Fruit fly (Drosophila melanogaster): ENCODE data around the gene Cat.
A peak's percentile ranks its signal among the peaks of the same experiment; 100 is the strongest.

Gene Cat

DNA sequence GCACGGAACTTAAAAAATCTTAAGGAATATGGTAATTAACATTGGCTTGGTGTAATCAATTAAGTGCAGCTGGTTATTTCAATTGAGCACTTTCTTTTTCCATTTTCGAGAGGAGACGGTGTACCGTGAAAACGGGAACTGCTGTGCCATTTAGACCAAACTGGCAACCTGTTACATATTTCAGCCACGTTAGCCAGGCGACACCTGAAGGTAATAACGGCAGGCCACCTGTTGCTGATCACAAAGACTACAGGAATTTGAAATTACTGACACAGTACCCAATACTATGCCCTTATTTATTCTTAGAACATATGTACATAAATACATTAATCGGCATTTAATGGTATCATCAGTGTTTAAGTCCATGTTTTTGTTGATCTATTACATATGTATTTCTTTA is 19.8 kb downstream of the Cat start:
- TF ChIP-seq brk (GFP tag; optimal IDR thresholded peaks at IDR 0.05), result no peak
- TF ChIP-seq sage (GFP tag; optimal IDR thresholded peaks at IDR 0.05), result no peak
- TF ChIP-seq Dfd (GFP tag; optimal IDR thresholded peaks at IDR 0.05), result no peak
- TF ChIP-seq Hnf4 (GFP tag; optimal IDR thresholded peaks at IDR 0.05), result no peak
- TF ChIP-seq Mio (GFP tag; optimal IDR thresholded peaks at IDR 0.05), result no peak
- no peak for TF ChIP-seq Hr83 (GFP tag; optimal IDR thresholded peaks at IDR 0.05; ENCODE audit: poor library complexity, severe bottlenecking)
- no peak for TF ChIP-seq psq (GFP tag; optimal IDR thresholded peaks at IDR 0.05)
- no peak for TF ChIP-seq Myc (optimal IDR thresholded peaks at IDR 0.05)
- TF ChIP-seq Rel (GFP tag; optimal IDR thresholded peaks at IDR 0.05), result no peak
- no peak for TF ChIP-seq Rel (tag; optimal IDR thresholded peaks at IDR 0.05)
- no peak for TF ChIP-seq GATAd (GFP tag; optimal IDR thresholded peaks at IDR 0.05)
- TF ChIP-seq Jra (GFP tag; optimal IDR thresholded peaks at IDR 0.05), result no peak

- peak; percentile 8 for TF ChIP-seq pan (optimal IDR thresholded peaks at IDR 0.05)
- no peak for TF ChIP-seq rgr (GFP tag; optimal IDR thresholded peaks at IDR 0.05)
Measured at dm6 chr3L:18845833-18846232, 23.4 kb downstream of the Cat start.

- TF ChIP-seq GATAd (GFP tag; optimal IDR thresholded peaks at IDR 0.05) (no peak), Myc (optimal IDR thresholded peaks at IDR 0.05) (no peak), CG32264 (GFP tag; optimal IDR thresholded peaks at IDR 0.05) (no peak), Hnf4 (GFP tag; optimal IDR thresholded peaks at IDR 0.05) (no peak), brk (GFP tag; optimal IDR thresholded peaks at IDR 0.05) (no peak), dl (GFP tag; optimal IDR thresholded peaks at IDR 0.05; ENCODE audit: insufficient read depth in 1 of 2, partially characterized antibody in 2 of 2) (no peak), br (GFP tag; optimal IDR thresholded peaks at IDR 0.05) (no peak), OdsH (GFP tag; optimal IDR thresholded peaks at IDR 0.05) (no peak), h (GFP tag; optimal IDR thresholded peaks at IDR 0.05) (no peak), woc (GFP tag; optimal IDR thresholded peaks at IDR 0.05) (no peak), Mio (GFP tag; optimal IDR thresholded peaks at IDR 0.05) (no peak), Hr78 (GFP tag; optimal IDR thresholded peaks at IDR 0.05) (no peak), lola (GFP tag; optimal IDR thresholded peaks at IDR 0.05) (no peak), tai (GFP tag; optimal IDR thresholded peaks at IDR 0.05) (no peak), Hr83 (GFP tag; optimal IDR thresholded peaks at IDR 0.05; ENCODE audit: poor library complexity, severe bottlenecking) (no peak), Jra (GFP tag; optimal IDR thresholded peaks at IDR 0.05) (no peak), CG9705 (GFP tag; optimal IDR thresholded peaks at IDR 0.05) (no peak), foxo (GFP tag; optimal IDR thresholded peaks at IDR 0.05) (no peak), fru (GFP tag; optimal IDR thresholded peaks at IDR 0.05) (no peak), jim (GFP tag; optimal IDR thresholded peaks at IDR 0.05) (no peak)
Measured at dm6 chr3L:18846233-18846271, 23.6 kb downstream of the Cat start, which contains the start of gene Indy. TSS of gene Indy (minus strand) at chr3L:18846267.

- TF ChIP-seq dl (GFP tag; optimal IDR thresholded peaks at IDR 0.05; ENCODE audit: insufficient read depth in 1 of 2, partially characterized antibody in 2 of 2) (peak in 1 of 2 experiments; percentile 55), woc (GFP tag; optimal IDR thresholded peaks at IDR 0.05) (peak; percentile 2), HLH106 (tag; optimal IDR thresholded peaks at IDR 0.05) (no peak), Dif (GFP tag; optimal IDR thresholded peaks at IDR 0.05; ENCODE audit: partially characterized antibody) (peak; percentile 70), tai (GFP tag; optimal IDR thresholded peaks at IDR 0.05) (no peak), h (GFP tag; optimal IDR thresholded peaks at IDR 0.05) (no peak), fru (GFP tag; optimal IDR thresholded peaks at IDR 0.05) (peak; percentile 96), Hr78 (GFP tag; optimal IDR thresholded peaks at IDR 0.05) (no peak), foxo (GFP tag; optimal IDR thresholded peaks at IDR 0.05) (no peak)
Measured at dm6 chr3L:18846272-18846741, 23.9 kb downstream of the Cat start.

dm6 chr3L:18848436-18848835 is 26.0 kb downstream of the Cat start:
- TF ChIP-seq sv (GFP tag; optimal IDR thresholded peaks at IDR 0.05), result peak; percentile 44
- TF ChIP-seq jim (GFP tag; optimal IDR thresholded peaks at IDR 0.05), result no peak
- TF ChIP-seq Myc (optimal IDR thresholded peaks at IDR 0.05), result peak; percentile 64
- no peak for TF ChIP-seq Dif (GFP tag; optimal IDR thresholded peaks at IDR 0.05; ENCODE audit: partially characterized antibody)
- TF ChIP-seq ey (GFP tag; optimal IDR thresholded peaks at IDR 0.05), result peak; percentile 18
- TF ChIP-seq sage (GFP tag; optimal IDR thresholded peaks at IDR 0.05), result no peak
- TF ChIP-seq woc (GFP tag; optimal IDR thresholded peaks at IDR 0.05), result no peak
- TF ChIP-seq rgr (GFP tag; optimal IDR thresholded peaks at IDR 0.05), result no peak
- peak; percentile 45 for TF ChIP-seq h (GFP tag; optimal IDR thresholded peaks at IDR 0.05)
- TF ChIP-seq Hnf4 (GFP tag; optimal IDR thresholded peaks at IDR 0.05), result peak; percentile 41
- peak; percentile 52 for TF ChIP-seq fru (GFP tag; optimal IDR thresholded peaks at IDR 0.05)
- TF ChIP-seq CrebA (GFP tag; optimal IDR thresholded peaks at IDR 0.05; ENCODE audit: borderline replicate concordance), result peak; percentile 38
- no peak for TF ChIP-seq CG32264 (GFP tag; optimal IDR thresholded peaks at IDR 0.05)
- peak in 1 of 2 experiments; percentile 33 for TF ChIP-seq foxo (GFP tag; optimal IDR thresholded peaks at IDR 0.05)
- no peak for TF ChIP-seq Abd-B (GFP tag; optimal IDR thresholded peaks at IDR 0.05)
- no peak for TF ChIP-seq Hr83 (GFP tag; optimal IDR thresholded peaks at IDR 0.05; ENCODE audit: poor library complexity, severe bottlenecking)
- no peak for TF ChIP-seq psq (GFP tag; optimal IDR thresholded peaks at IDR 0.05)
- no peak for TF ChIP-seq Dfd (GFP tag; optimal IDR thresholded peaks at IDR 0.05)
- no peak for TF ChIP-seq Mio (GFP tag; optimal IDR thresholded peaks at IDR 0.05)

Data from whole organism, wandering third instar larva.